Fruit fly (Drosophila melanogaster) whole organism, embryonic: ENCODE data around the gene CG6142.

Source experiments
- Bteb2 ChIP-seq: fragments of 200-800 bp; sonication (Bioruptor generic); optimal IDR thresholded peaks from 2 replicates; lab custom pipeline; 2016; ENCODE audit warnings: missing biosample characterization, missing genetic modification characterization
- CG1832 ChIP-seq: fragments of 200-800 bp; sonication (Bioruptor generic); optimal IDR thresholded peaks from 2 replicates; lab custom pipeline; 2017; ENCODE audit warnings: missing biosample characterization, mild to moderate bottlenecking, missing genetic modification characterization, inconsistent platforms
- CG2116 ChIP-seq: fragments of 200-800 bp; sonication (Bioruptor generic); optimal IDR thresholded peaks from 3 replicates; lab custom pipeline; 2018; ENCODE audit warnings: missing biosample characterization, mild to moderate bottlenecking, missing genetic modification characterization
- CG2129 ChIP-seq: fragments of 200-800 bp; sonication (Bioruptor generic); IDR thresholded peaks from 2 replicates; pipeline ENCODE4 v1.3.6; 2022; ENCODE audit warnings: missing biosample characterization, missing genetic modification characterization; ENCODE audit not compliant: partially characterized antibody
- CG34422 ChIP-seq: fragments of 200-800 bp; sonication (Bioruptor generic); IDR thresholded peaks from 3 replicates; pipeline ENCODE4 v1.3.6; 2022; ENCODE audit warnings: missing biosample characterization, missing genetic modification characterization
- CG3726 ChIP-seq: fragments of 200-800 bp; sonication (Bioruptor generic); IDR thresholded peaks from 3 replicates; pipeline ENCODE4, ENCODE4 v1.3.6; 2022; ENCODE audit warnings: missing biosample characterization, missing genetic modification characterization
- CG4854 ChIP-seq: fragments of 200-800 bp; sonication (Bioruptor generic); optimal IDR thresholded peaks from 2 replicates; lab custom pipeline; 2016; ENCODE audit warnings: missing biosample characterization, missing genetic modification characterization, inconsistent platforms
- CG5953 ChIP-seq: fragments of 200-800 bp; sonication (Bioruptor generic); IDR thresholded peaks from 2 replicates; pipeline ENCODE4 v1.3.6; 2022; ENCODE audit warnings: missing biosample characterization, missing genetic modification characterization
- CG6689 ChIP-seq: fragments of 200-800 bp; sonication (Bioruptor generic); IDR thresholded peaks from 2 replicates; pipeline ENCODE4 v1.3.6; 2022; ENCODE audit warnings: missing biosample characterization, missing genetic modification characterization
- CG7839 ChIP-seq: fragments of 200-800 bp; sonication (Bioruptor generic); optimal IDR thresholded peaks from 3 replicates; lab custom pipeline; 2018; ENCODE audit warnings: missing biosample characterization, mild to moderate bottlenecking, missing genetic modification characterization, moderate library complexity
- CG8290 ChIP-seq, 3 experiments: fragments of 200-800 bp; sonication (Bioruptor generic); optimal IDR thresholded peaks; 2 replicates each; lab custom pipeline; 2016 to 2019; ENCODE audit warnings: missing biosample characterization in 3 of 3, missing genetic modification characterization in 3 of 3, mild to moderate bottlenecking in 2 of 3, moderate library complexity in 1 of 3
- CG8924 ChIP-seq: fragments of 200-800 bp; optimal IDR thresholded peaks from 3 replicates; lab custom pipeline; 2019; ENCODE audit warnings: missing biosample characterization, mild to moderate bottlenecking, missing genetic modification characterization, moderate library complexity
- CG9215 ChIP-seq: fragments of 200-800 bp; sonication (Bioruptor generic); IDR thresholded peaks from 2 replicates; pipeline ENCODE4 v1.3.6; 2022; ENCODE audit warnings: missing biosample characterization, missing genetic modification characterization
- D ChIP-seq, 2 experiments: fragments of 200-800 bp in 1 of 2; fragments of >200 bp in 1 of 2; sonication (Bioruptor generic) in 1 of 2; optimal IDR thresholded peaks; 2 replicates in 1 of 2; 3 replicates in 1 of 2; lab custom pipeline; 2017; ENCODE audit warnings: mild to moderate bottlenecking in 1 of 2, missing biosample characterization in 1 of 2, missing genetic modification characterization in 1 of 2, missing genetic modification reagents in 1 of 2
- Doc2 ChIP-seq: fragments of 200-800 bp; sonication (Bioruptor generic); IDR thresholded peaks from 2 replicates; pipeline ENCODE4 v1.3.6; 2022; ENCODE audit warnings: missing biosample characterization, missing genetic modification characterization
- E2f1 ChIP-seq: fragments of 200-800 bp; sonication (Bioruptor generic); IDR thresholded peaks from 2 replicates; pipeline ENCODE4 v1.3.6; 2022; ENCODE audit warnings: missing biosample characterization, missing genetic modification characterization
- Eip74EF ChIP-seq, 2 experiments: fragments of 200-800 bp in 1 of 2; fragments of >200 bp in 1 of 2; sonication (Bioruptor generic) in 1 of 2; optimal IDR thresholded peaks; 2 replicates each; lab custom pipeline; 2017 to 2019; ENCODE audit warnings: missing biosample characterization in 2 of 2, missing genetic modification characterization in 2 of 2, mild to moderate bottlenecking in 1 of 2, moderate library complexity in 1 of 2
- Fer1 ChIP-seq: fragments of 200-800 bp; sonication (Bioruptor generic); optimal IDR thresholded peaks from 2 replicates; lab custom pipeline; 2017; ENCODE audit warnings: missing biosample characterization, mild to moderate bottlenecking, missing genetic modification characterization
- HHEX ChIP-seq: fragments of 200-800 bp; sonication (Bioruptor generic); optimal IDR thresholded peaks from 3 replicates; lab custom pipeline; 2017; ENCODE audit warnings: missing biosample characterization, mild to moderate bottlenecking, missing genetic modification characterization, missing genetic modification reagents
- Hr3 ChIP-seq: fragments of 200-800 bp; sonication (Bioruptor generic); optimal IDR thresholded peaks from 3 replicates; lab custom pipeline; 2016; ENCODE audit warnings: missing biosample characterization, missing genetic modification characterization
- Mad ChIP-seq: fragments of 200-800 bp; sonication (Bioruptor generic); optimal IDR thresholded peaks from 2 replicates; lab custom pipeline; 2016; ENCODE audit warnings: missing biosample characterization, missing genetic modification characterization
- NFAT ChIP-seq: fragments of 200-800 bp; sonication (Bioruptor generic); IDR thresholded peaks from 2 replicates; pipeline ENCODE4 v1.3.6; 2022; ENCODE audit warnings: missing biosample characterization, missing genetic modification characterization
- Oli ChIP-seq: fragments of 200-800 bp; sonication (Bioruptor generic); optimal IDR thresholded peaks from 2 replicates; lab custom pipeline; 2018; ENCODE audit warnings: missing biosample characterization, mild to moderate bottlenecking, missing genetic modification characterization, moderate library complexity
- Pdp1 ChIP-seq, 2 experiments: fragments of 200-800 bp; sonication (Bioruptor generic); optimal IDR thresholded peaks; 3 replicates each; lab custom pipeline; 2016; ENCODE audit warnings: missing biosample characterization in 2 of 2, missing genetic modification characterization in 2 of 2, mild to moderate bottlenecking in 1 of 2, moderate library complexity in 1 of 2
- Ptx1 ChIP-seq: fragments of 200-800 bp; sonication (Bioruptor generic); IDR thresholded peaks from 2 replicates; pipeline ENCODE4 v1.3.6; 2022; ENCODE audit warnings: missing biosample characterization, missing genetic modification characterization
- Rx ChIP-seq: fragments of 200-800 bp; sonication (Bioruptor generic); IDR thresholded peaks from 2 replicates; pipeline ENCODE4 v1.3.6; 2022; ENCODE audit warnings: missing biosample characterization, missing genetic modification characterization
- Sox102F ChIP-seq: fragments of 200-800 bp; sonication (Bioruptor generic); optimal IDR thresholded peaks from 2 replicates; lab custom pipeline; 2018; ENCODE audit warnings: missing biosample characterization, mild to moderate bottlenecking, missing genetic modification characterization, moderate library complexity
- al ChIP-seq: fragments of 200-800 bp; sonication (Bioruptor generic); IDR thresholded peaks from 2 replicates; pipeline ENCODE4 v1.3.6; 2022; ENCODE audit warnings: missing biosample characterization, missing genetic modification characterization
- br ChIP-seq: fragments of >200 bp; optimal IDR thresholded peaks from 2 replicates; lab custom pipeline; 2017
- cas ChIP-seq: fragments of 200-800 bp; sonication (Bioruptor generic); IDR thresholded peaks from 2 replicates; pipeline ENCODE4 v1.3.6; 2022; ENCODE audit warnings: missing biosample characterization, missing genetic modification characterization
- cato ChIP-seq: fragments of 200-800 bp; sonication (Bioruptor generic); optimal IDR thresholded peaks from 2 replicates; lab custom pipeline; 2016; ENCODE audit warnings: missing biosample characterization, missing genetic modification characterization, borderline replicate concordance
- chinmo ChIP-seq: fragments of 200-800 bp; sonication (Bioruptor generic); IDR thresholded peaks from 4 replicates; pipeline ENCODE4 v1.3.6; 2022; ENCODE audit warnings: missing biosample characterization, missing genetic modification characterization; ENCODE audit not compliant: partially characterized antibody
- corto ChIP-seq: fragments of 200-800 bp; sonication (Bioruptor generic); optimal IDR thresholded peaks from 2 replicates; lab custom pipeline; 2016; ENCODE audit warnings: missing biosample characterization, mild to moderate bottlenecking, missing genetic modification characterization, moderate library complexity
- dan ChIP-seq: fragments of 200-800 bp; sonication (Bioruptor generic); IDR thresholded peaks from 2 replicates; pipeline ENCODE4 v1.3.6; 2022; ENCODE audit warnings: missing biosample characterization, missing genetic modification characterization
- dmrt99B ChIP-seq: fragments of 200-800 bp; sonication (Bioruptor generic); optimal IDR thresholded peaks from 2 replicates; lab custom pipeline; 2018; ENCODE audit warnings: missing biosample characterization, mild to moderate bottlenecking, missing genetic modification characterization, moderate library complexity
- dysf ChIP-seq: fragments of 200-800 bp; sonication (Bioruptor generic); IDR thresholded peaks from 3 replicates; pipeline ENCODE4 v1.3.6; 2022; ENCODE audit warnings: missing biosample characterization, missing genetic modification characterization
- gce ChIP-seq: fragments of 200-800 bp; sonication (Bioruptor generic); IDR thresholded peaks from 3 replicates; pipeline ENCODE4 v1.3.6; 2022; ENCODE audit warnings: missing biosample characterization, missing genetic modification characterization
- gsb ChIP-seq: fragments of 200-800 bp; sonication (Bioruptor generic); IDR thresholded peaks from 2 replicates; pipeline ENCODE4 v1.3.6; 2022; ENCODE audit warnings: missing biosample characterization, missing genetic modification characterization
- mld ChIP-seq: fragments of 200-800 bp; sonication (Bioruptor generic); IDR thresholded peaks from 3 replicates; pipeline ENCODE4 v1.3.6; 2022; ENCODE audit warnings: missing biosample characterization, missing genetic modification characterization; ENCODE audit not compliant: partially characterized antibody
- org-1 ChIP-seq: fragments of 200-800 bp; sonication (Bioruptor generic); optimal IDR thresholded peaks from 2 replicates; lab custom pipeline; 2017; ENCODE audit warnings: missing biosample characterization, missing genetic modification characterization
- peb ChIP-seq: fragments of 200-800 bp; sonication (Bioruptor generic); IDR thresholded peaks from 2 replicates; pipeline ENCODE4 v1.3.6; 2022; ENCODE audit warnings: missing biosample characterization, missing genetic modification characterization
- psq ChIP-seq: fragments of 200-800 bp; sonication (Bioruptor generic); optimal IDR thresholded peaks from 2 replicates; lab custom pipeline; 2017; ENCODE audit warnings: missing biosample characterization, missing genetic modification characterization
- ro ChIP-seq: fragments of 200-800 bp; sonication (Bioruptor generic); IDR thresholded peaks from 2 replicates; pipeline ENCODE4 v1.3.6; 2022; ENCODE audit warnings: missing biosample characterization, missing genetic modification characterization
- stc ChIP-seq: fragments of 200-800 bp; sonication (Bioruptor generic); IDR thresholded peaks from 2 replicates; pipeline ENCODE4 v1.3.6; 2022; ENCODE audit warnings: missing biosample characterization, missing genetic modification characterization
- tin ChIP-seq: fragments of 200-800 bp; sonication (Bioruptor generic); optimal IDR thresholded peaks from 3 replicates; lab custom pipeline; 2016; ENCODE audit warnings: missing biosample characterization, missing genetic modification characterization

Gene CG6142

dm6 chr3R:26132854-26133253, at the start of gene CG6142:
Gene CG6142 (plus strand): TSS chr3R:26133154.
- TF ChIP-seq Eip74EF (GFP tag; optimal IDR thresholded peaks at IDR 0.05; lab: Kevin White, UChicago): peak in 1 of 2 experiments; percentile 9
- 0 out of 3 replicates have a peak, but pooled peaks have one; percentile 21 for TF ChIP-seq CG34422 (GFP tag; lab: Robert Waterston, UW)
- no peak for TF ChIP-seq Fer1 (GFP tag; lab: Kevin White, UChicago)
- TF ChIP-seq Oli (tag; lab: Kevin White, UChicago): no peak
- 0 out of 3 replicates have a peak, but pooled peaks have one; percentile 20 for TF ChIP-seq gce
- no peak for TF ChIP-seq CG5953 (GFP tag; lab: Robert Waterston, UW)
- TF ChIP-seq CG3726 (GFP tag; lab: Robert Waterston, UW): peak; percentile 6; the same call in 1 of the 3 replicates
- TF ChIP-seq Mad (GFP tag; lab: Kevin White, UChicago): no peak
- TF ChIP-seq chinmo (GFP tag; lab: Robert Waterston, UW): 0 out of 4 replicates have a peak, but pooled peaks have one; percentile 28
- TF ChIP-seq cato (GFP tag; lab: Kevin White, UChicago): no peak

DNA sequence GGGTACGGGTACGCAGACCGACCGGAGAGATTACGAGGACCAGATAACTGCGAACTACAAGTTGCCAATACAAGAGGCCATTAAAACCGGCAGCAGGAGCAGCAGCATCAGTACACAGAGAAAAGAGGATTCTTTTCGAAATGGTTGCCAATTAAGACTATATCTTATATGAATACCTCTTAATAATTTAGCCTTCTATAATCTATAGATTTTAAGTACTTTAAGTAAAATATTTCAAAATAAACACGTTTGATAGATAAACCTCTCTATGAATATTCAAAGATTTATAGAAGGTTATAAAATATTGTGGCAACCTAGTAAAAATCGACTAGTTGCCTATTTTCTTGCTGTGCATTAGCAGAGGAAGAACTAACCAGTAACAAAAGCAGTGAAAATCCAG, 37.4 kb upstream of the CG6142 start:
- TF ChIP-seq mld (no peak), D (optimal IDR thresholded peaks at IDR 0.05; lab: Kevin White, UChicago) (no peak), D (GFP tag; optimal IDR thresholded peaks at IDR 0.05; lab: Kevin White, UChicago) (no peak), cas (no peak), Doc2 (GFP tag; lab: Robert Waterston, UW) (no peak), org-1 (GFP tag; lab: Kevin White, UChicago) (no peak), CG6689 (no peak), CG4854 (GFP tag; lab: Kevin White, UChicago) (no peak), gsb (GFP tag; lab: Robert Waterston, UW) (no peak), CG2129 (GFP tag; lab: Robert Waterston, UW) (no peak)

DNA sequence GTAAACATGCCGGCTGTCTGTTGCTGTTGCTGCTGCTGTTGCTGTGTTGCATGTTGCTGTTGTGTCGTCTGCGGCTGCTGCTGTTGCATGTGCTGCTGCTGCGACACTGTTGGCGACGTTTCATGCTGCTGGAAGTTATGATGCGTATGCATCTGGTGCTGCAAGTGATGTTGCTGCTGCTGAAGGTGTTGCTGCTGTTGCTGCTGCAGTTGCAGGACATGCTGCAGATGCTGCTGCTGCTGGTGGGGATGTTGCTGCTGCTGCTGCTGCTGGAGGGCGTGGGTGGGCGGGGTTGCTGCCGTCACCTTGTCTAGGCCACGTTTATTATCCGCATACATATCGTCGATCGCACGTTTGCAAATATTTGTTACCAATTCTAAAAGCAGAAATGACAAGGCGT, 36.8 kb upstream of the CG6142 start:
- TF ChIP-seq tin (no peak), Bteb2 (no peak), CG9215 (GFP tag; lab: Robert Waterston, UW) (0 out of 2 replicates have a peak, but pooled peaks have one; percentile 25), cas (no peak), NFAT (GFP tag; lab: Robert Waterston, UW) (0 out of 2 replicates have a peak, but pooled peaks have one; percentile 13), peb (GFP tag; lab: Robert Waterston, UW) (no peak), corto (no peak), dan (GFP tag; lab: Robert Waterston, UW) (0 out of 2 replicates have a peak, but pooled peaks have one; percentile 11), dmrt99B (tag; lab: Kevin White, UChicago) (no peak), br (lab: Kevin White, UChicago) (no peak), dysf (peak; percentile 28; the same call in 1 of the 3 replicates)

DNA sequence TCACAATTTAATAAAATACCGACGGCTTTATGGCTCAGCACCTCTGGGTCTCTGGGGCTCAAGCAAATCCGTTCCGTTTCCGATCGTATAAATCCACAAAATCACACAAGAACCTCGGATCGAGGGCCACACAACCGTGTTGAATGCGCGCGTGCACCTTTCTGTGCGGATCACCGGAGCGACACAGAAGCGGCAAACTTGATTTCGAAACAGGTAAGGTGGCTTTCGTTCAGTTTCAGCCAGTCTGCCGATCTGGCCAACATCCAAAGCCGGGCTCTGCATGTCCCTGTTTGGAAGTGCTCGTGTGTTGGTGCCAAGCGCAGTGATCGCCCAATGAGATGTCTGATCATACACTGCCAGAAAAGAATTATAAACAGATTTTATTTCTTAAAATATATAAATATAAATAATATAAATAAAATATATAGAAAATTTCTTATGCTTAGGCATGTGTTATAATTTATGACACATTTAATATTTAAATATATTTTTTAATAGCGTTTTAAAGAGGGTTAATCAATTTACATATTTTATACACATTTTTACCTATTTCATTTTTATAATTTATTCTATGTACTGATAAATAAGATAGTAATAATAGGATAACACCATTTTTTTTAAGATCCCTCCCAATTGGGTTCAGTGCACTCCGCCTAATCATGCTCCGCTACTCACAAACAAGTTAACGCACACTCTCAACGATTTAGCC, 34.3 kb upstream of the CG6142 start, which contains the start of gene dysf:
Gene dysf (minus strand): TSS at position 210 of the 709 bp plus-strand sequence.
- TF ChIP-seq Pdp1 (GFP tag; optimal IDR thresholded peaks at IDR 0.05; lab: Kevin White, UChicago) (no peak), E2f1 (GFP tag; lab: Robert Waterston, UW) (0 out of 2 replicates have a peak, but pooled peaks have one; percentile 43), Sox102F (GFP tag; lab: Kevin White, UChicago) (peak; percentile 61), al (peak; percentile 58), psq (GFP tag; lab: Kevin White, UChicago) (no peak), dmrt99B (tag; lab: Kevin White, UChicago) (peak; percentile 79), ro (GFP tag; lab: Robert Waterston, UW) (peak; percentile 23; the same call in 1 of the 2 replicates), CG1832 (no peak), CG8924 (tag; lab: Kevin White, UChicago) (peak; percentile 88), CG8290 (GFP tag; optimal IDR thresholded peaks at IDR 0.05; lab: Kevin White, UChicago) (no peak), CG8290 (tag; optimal IDR thresholded peaks at IDR 0.05; lab: Kevin White, UChicago) (no peak), CG7839 (tag; lab: Kevin White, UChicago) (peak; percentile 84), CG2116 (GFP tag; lab: Kevin White, UChicago) (peak; percentile 16), stc (GFP tag; lab: Robert Waterston, UW) (peak; percentile 45; the same call in 1 of the 2 replicates), HHEX (peak; percentile 54), Rx (GFP tag; lab: Robert Waterston, UW) (no peak), Hr3 (GFP tag; lab: Kevin White, UChicago) (peak; percentile 77), Ptx1 (peak; percentile 63; the same call in 1 of the 2 replicates)
